Worm (Caenorhabditis elegans): ENCODE data around the gene E02C12.11.
"Not testable (repeated sequence)": the region's sequence is repeated elsewhere in the genome, so short reads cannot be mapped to it uniquely, and the experiment has no call there.

The E02C12.11 gene

ce11 chrV:9379808-9380207 is at the start of gene E02C12.11:
Gene E02C12.11 (minus strand): TSS chrV:9379908.
- not testable (repeated sequence) for TF ChIP-seq him-1, W03F9.2, dao-5 (tag; optimal IDR thresholded peaks at IDR 0.05)

- TF ChIP-seq him-1 (tag; optimal IDR thresholded peaks at IDR 0.05) (no peak), dao-5 (tag; optimal IDR thresholded peaks at IDR 0.05) (no peak), W03F9.2 (tag; optimal IDR thresholded peaks at IDR 0.05) (no peak)
Measured at ce11 chrV:9427075-9427474, 47.4 kb upstream of the E02C12.11 start, which contains the start of gene F36D4.6. Gene F36D4.6 (minus strand): TSS chrV:9427175.

ce11 chrV:9425593-9425992 is 45.9 kb upstream of the E02C12.11 start, which contains the start of gene F36D4.5:
Gene F36D4.5 (minus strand): TSS chrV:9425817.
- TF ChIP-seq him-1 (tag; optimal IDR thresholded peaks at IDR 0.05) (no peak), W03F9.2 (tag; optimal IDR thresholded peaks at IDR 0.05) (peak; percentile 35)

DNA sequence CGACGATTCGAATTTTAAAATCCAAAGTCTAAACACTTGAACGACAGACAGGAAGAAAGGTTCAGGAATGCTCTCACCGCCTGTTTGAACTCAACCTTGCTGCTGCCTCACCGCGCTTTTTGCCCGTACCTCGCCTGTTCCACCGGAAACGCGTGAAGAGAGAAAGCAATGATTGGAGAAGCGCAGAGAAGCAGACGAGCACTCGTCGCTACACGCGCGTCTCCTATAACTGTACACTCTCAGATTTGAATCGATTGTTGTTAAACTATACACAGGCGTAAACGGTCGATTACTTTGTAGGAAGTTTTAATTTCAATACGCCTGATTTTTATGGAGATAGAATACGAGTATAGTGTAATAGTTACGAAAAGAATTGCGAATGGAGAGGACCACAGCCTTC is 44.8 kb upstream of the E02C12.11 start:
- TF ChIP-seq dao-5 (tag; optimal IDR thresholded peaks at IDR 0.05) = no peak
- no peak for TF ChIP-seq him-1 (tag; optimal IDR thresholded peaks at IDR 0.05)
- no peak for TF ChIP-seq W03F9.2 (tag; optimal IDR thresholded peaks at IDR 0.05)

DNA sequence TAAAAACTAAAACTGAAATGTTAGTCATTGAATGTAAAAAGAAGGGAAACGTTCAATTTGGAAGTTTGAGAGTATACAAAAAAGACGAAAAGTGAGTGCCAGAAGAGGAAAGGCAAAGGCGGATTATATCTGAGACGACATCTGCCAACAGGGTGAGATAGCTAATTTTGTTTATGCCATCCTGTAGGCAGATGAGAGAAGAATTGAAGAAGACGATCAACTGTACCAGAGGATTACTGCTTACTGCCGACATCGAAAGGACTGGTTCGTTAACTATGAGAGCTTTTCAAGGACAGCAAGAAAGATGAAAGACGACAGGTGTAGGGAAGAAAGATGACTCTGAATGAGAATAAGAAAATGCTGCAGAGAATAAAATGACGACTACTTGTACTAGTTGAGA is 43.8 kb upstream of the E02C12.11 start:
- no peak for TF ChIP-seq him-1 (tag; optimal IDR thresholded peaks at IDR 0.05)
- no peak for TF ChIP-seq dao-5 (tag; optimal IDR thresholded peaks at IDR 0.05)
- TF ChIP-seq W03F9.2 (tag; optimal IDR thresholded peaks at IDR 0.05) = no peak

- TF ChIP-seq him-1 (tag; optimal IDR thresholded peaks at IDR 0.05) = no peak
- no peak for TF ChIP-seq dao-5 (tag; optimal IDR thresholded peaks at IDR 0.05)
- TF ChIP-seq W03F9.2 (tag; optimal IDR thresholded peaks at IDR 0.05) = no peak
Measured at ce11 chrV:9422745-9423144, 43.0 kb upstream of the E02C12.11 start.

DNA sequence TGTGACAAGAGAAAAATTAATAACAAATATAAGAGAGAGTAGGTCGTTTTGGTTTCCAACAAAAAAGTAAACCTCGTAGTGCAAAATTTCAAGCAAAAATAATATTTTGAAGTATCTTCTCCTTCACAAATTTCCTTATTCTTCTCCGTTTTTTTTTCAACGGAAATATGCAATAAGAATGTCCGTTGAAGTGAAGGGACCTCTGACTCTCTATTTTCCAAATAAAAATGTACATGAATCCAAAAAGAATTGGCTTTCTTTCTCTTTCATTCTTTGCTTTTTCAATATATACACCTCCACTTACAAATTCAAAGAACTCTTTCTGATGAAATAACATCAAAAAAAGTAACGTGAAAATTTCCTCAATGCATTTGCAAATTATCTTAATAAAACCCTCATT is 36.9 kb upstream of the E02C12.11 start, which contains the start of gene F36D4.1:
F36D4.1 (plus strand) TSS at position 301 of the 400 bp plus-strand sequence.
- TF ChIP-seq W03F9.2 (tag; optimal IDR thresholded peaks at IDR 0.05) (no peak), dao-5 (tag; optimal IDR thresholded peaks at IDR 0.05) (no peak), him-1 (tag; optimal IDR thresholded peaks at IDR 0.05) (no peak)

ce11 chrV:9414516-9414915 is 34.8 kb upstream of the E02C12.11 start, which contains the start of gene F36D4.4:
Gene F36D4.4 (minus strand): TSS chrV:9414616.
- no peak for TF ChIP-seq dao-5 (tag; optimal IDR thresholded peaks at IDR 0.05)
- TF ChIP-seq him-1 (tag; optimal IDR thresholded peaks at IDR 0.05) = no peak
- TF ChIP-seq W03F9.2 (tag; optimal IDR thresholded peaks at IDR 0.05) = no peak

DNA sequence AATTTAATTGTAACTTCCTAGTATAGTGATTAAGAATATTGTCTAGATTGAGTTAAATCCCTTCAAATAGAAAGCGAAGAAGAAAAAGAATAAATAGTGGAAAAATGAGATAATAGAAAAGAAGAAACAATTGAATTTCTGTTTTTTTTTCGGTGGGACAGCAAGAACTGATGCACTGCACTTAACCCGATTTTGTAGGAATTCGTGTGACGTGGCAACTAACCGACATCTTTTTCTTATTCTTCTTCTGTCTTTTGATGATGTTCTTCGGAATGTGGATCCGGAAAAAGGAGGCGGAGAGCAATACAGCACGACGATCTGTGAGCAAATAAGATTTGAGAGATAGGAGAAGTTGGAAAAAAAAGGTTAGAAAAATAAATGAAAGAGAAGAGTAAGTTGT is 29.2 kb upstream of the E02C12.11 start:
- TF ChIP-seq him-1 (tag; optimal IDR thresholded peaks at IDR 0.05) (no peak), W03F9.2 (tag; optimal IDR thresholded peaks at IDR 0.05) (no peak), dao-5 (tag; optimal IDR thresholded peaks at IDR 0.05) (no peak)

- TF ChIP-seq dao-5 (tag; optimal IDR thresholded peaks at IDR 0.05) (no peak), W03F9.2 (tag; optimal IDR thresholded peaks at IDR 0.05) (no peak), him-1 (tag; optimal IDR thresholded peaks at IDR 0.05) (no peak)
Measured at ce11 chrV:9406890-9407289, 27.2 kb upstream of the E02C12.11 start.

DNA sequence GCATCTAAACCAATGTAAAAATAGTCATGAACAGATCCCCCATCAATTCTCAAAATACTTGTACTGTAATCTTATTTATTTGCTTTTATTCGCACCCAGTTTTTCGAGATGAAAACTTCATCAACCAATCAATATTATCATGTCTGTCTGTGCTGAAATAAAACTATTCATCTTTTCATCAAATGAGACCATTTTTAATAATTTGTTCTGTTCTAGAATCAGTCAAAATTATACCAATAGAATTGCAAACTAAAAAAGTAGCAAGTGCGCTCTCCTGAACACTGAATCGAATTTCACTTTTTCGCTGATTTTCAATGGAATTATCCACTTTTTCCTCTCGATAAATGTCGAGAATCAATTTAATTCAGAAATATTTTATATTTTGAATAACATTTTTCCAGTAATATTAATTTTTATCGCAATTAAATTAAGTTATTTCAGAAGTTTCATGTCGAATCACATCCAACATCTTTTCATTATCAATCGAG is 20.2 kb upstream of the E02C12.11 start, which contains the start of gene trpp-4:
trpp-4 (plus strand) TSS at position 442 of the 488 bp plus-strand sequence.
- no peak for TF ChIP-seq W03F9.2 (tag; optimal IDR thresholded peaks at IDR 0.05)
- no peak for TF ChIP-seq dao-5 (tag; optimal IDR thresholded peaks at IDR 0.05)

DNA sequence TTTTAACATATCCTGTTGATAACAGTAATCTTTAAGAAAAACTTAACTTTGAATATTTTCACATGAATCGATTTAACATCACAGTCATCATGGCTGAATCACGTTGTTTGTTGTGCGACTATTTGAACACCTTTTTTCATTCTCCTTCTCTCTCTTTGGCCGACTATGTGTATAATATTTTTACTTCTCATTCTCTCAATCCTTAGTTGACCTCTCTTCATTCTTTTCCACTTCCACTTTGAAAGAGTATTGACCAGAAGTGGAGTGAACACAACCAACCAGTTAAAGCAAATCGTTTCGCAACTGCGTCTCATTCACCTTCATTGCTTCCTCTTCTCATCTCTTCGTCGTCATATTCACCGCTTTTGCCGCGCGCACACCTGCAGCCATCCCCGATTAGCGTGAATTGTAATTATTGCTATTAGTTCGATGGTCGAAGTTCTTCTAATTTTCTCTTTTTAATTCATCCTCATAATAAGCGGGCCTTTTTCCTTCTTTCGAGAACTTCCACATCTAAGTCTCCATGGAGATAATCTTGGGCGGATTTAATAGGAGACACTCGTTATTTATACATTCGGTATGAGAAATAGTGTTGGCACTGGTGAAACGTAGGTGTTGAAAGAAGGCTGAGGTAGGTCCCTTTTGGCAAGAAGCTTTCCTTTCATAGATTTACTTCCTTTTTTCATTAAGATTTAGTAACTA is 15.4 kb upstream of the E02C12.11 start:
- TF ChIP-seq W03F9.2 (tag; optimal IDR thresholded peaks at IDR 0.05) (no peak), him-1 (tag; optimal IDR thresholded peaks at IDR 0.05) (no peak), dao-5 (tag; optimal IDR thresholded peaks at IDR 0.05) (no peak)

ce11 chrV:9391959-9392358 is 12.3 kb upstream of the E02C12.11 start:
- TF ChIP-seq dao-5 (tag; optimal IDR thresholded peaks at IDR 0.05) (no peak), him-1 (tag; optimal IDR thresholded peaks at IDR 0.05) (no peak), W03F9.2 (tag; optimal IDR thresholded peaks at IDR 0.05) (no peak)

- TF ChIP-seq dao-5 (tag; optimal IDR thresholded peaks at IDR 0.05) (no peak), him-1 (tag; optimal IDR thresholded peaks at IDR 0.05) (no peak), W03F9.2 (tag; optimal IDR thresholded peaks at IDR 0.05) (no peak)
Measured at ce11 chrV:9386143-9386542, 6.4 kb upstream of the E02C12.11 start, which contains the start of gene hum-2. Gene hum-2 (plus strand): TSS chrV:9386175.

All from whole organism, L4/young adult.